Worm (Caenorhabditis elegans) whole organism, young adult: ENCODE results near the gene str-4.

Experiments used
- F57A8.1 ChIP-seq: fragments of 200-800 bp; sonication (Bioruptor generic); optimal IDR thresholded peaks from 2 replicates; lab custom pipeline; 2018; ENCODE audit warnings: mild to moderate bottlenecking, missing genetic modification characterization, moderate library complexity, missing compliant biosample characterization
- Y53F4B.3 ChIP-seq: fragments of 200-800 bp; sonication (Bioruptor generic); IDR thresholded peaks from 2 replicates; pipeline ENCODE4 v1.3.6; 2022; ENCODE audit warnings: missing genetic modification reagents, missing genetic modification characterization, missing compliant biosample characterization
- Y67H2A.10 ChIP-seq: fragments of 200-800 bp; sonication (Bioruptor generic); conservative IDR thresholded peaks from 2 replicates; pipeline ENCODE4 v1.3.6; 2022; ENCODE audit warnings: missing genetic modification reagents, missing genetic modification characterization, missing compliant biosample characterization
- ama-1 ChIP-seq, 3 experiments: fragments of 150-350 bp in 1 of 3; sonication (generic microtip) in 2 of 3; optimal IDR thresholded peaks; 2 replicates each; lab custom pipeline; 2014 to 2018; ENCODE audit warnings: missing biosample characterization in 2 of 3, missing genetic modification characterization in 2 of 3, missing genetic modification reagents in 2 of 3
- egl-18 ChIP-seq: fragments of 200-800 bp; sonication (Bioruptor generic); IDR thresholded peaks from 2 replicates; pipeline ENCODE4 v1.3.6; 2022; ENCODE audit warnings: missing genetic modification reagents, missing genetic modification characterization, missing compliant biosample characterization
- ets-4 ChIP-seq: fragments of 200-800 bp; sonication (Bioruptor generic); optimal IDR thresholded peaks from 2 replicates; lab custom pipeline; 2018; ENCODE audit warnings: mild to moderate bottlenecking, missing genetic modification characterization, missing compliant biosample characterization
- madf-10 ChIP-seq: sonication (generic microtip); optimal IDR thresholded peaks from 2 replicates; lab custom pipeline; 2016; ENCODE audit warnings: mild to moderate bottlenecking, missing genetic modification characterization, missing compliant biosample characterization
- madf-8 ChIP-seq: fragments of 200-800 bp; sonication (Bioruptor generic); conservative IDR thresholded peaks from 2 replicates; pipeline ENCODE4 v1.3.6; 2022; ENCODE audit warnings: missing genetic modification reagents, missing genetic modification characterization, missing compliant biosample characterization
- pbrm-1 ChIP-seq: fragments of 200-800 bp; sonication (Bioruptor generic); IDR thresholded peaks from 2 replicates; pipeline ENCODE4 v1.3.6; 2022; ENCODE audit warnings: missing genetic modification reagents, missing genetic modification characterization, missing compliant biosample characterization
- unc-62 ChIP-seq: fragments of 150-350 bp; optimal IDR thresholded peaks from 2 replicates; lab custom pipeline; 2014; ENCODE audit warnings: missing biosample characterization, missing genetic modification reagents, missing genetic modification characterization

ce11 chrV:13385798-13386197 is 46.3 kb upstream of the str-4 start, which contains the start of gene gcy-34:
- TF ChIP-seq ets-4 (GFP tag; lab: Kevin White, UChicago) (no peak), Y53F4B.3 (GFP tag; lab: Robert Waterston, UW) (no peak), pbrm-1 (GFP tag; lab: Robert Waterston, UW) (no peak), unc-62 (no peak), madf-10 (tag; lab: Kevin White, UChicago) (no peak), Y67H2A.10 (GFP tag; lab: Robert Waterston, UW) (no peak), F57A8.1 (no peak), egl-18 (GFP tag; lab: Robert Waterston, UW) (no peak), madf-8 (GFP tag; lab: Robert Waterston, UW) (no peak), ama-1 (optimal IDR thresholded peaks at IDR 0.05; lab: Kevin White, UChicago) (no peak), ama-1 (GFP tag; optimal IDR thresholded peaks at IDR 0.05; lab: Kevin White, UChicago) (no peak)
